Fruit fly (Drosophila melanogaster): ENCODE results near the gene Cnx14D.

Cnx14D gene

dm6 chrX:16547390-16547789 lies 22.2 kb upstream of the Cnx14D start, which contains the start of gene CG9902 (continued):
- TF ChIP-seq HLH4C (GFP tag; IDR thresholded peaks at IDR 0.05; ENCODE audit: partially characterized antibody) = peak; percentile 80
- TF ChIP-seq CG17912 (GFP tag; optimal IDR thresholded peaks at IDR 0.05) = peak; percentile 17
- peak; percentile 78 for TF ChIP-seq CG16813 (GFP tag; IDR thresholded peaks at IDR 0.05; ENCODE audit: partially characterized antibody)
- TF ChIP-seq trem (tag; optimal IDR thresholded peaks at IDR 0.05) = peak; percentile 75
- TF ChIP-seq MESR4 (GFP tag; optimal IDR thresholded peaks at IDR 0.05) = peak; percentile 40
- peak; percentile 65 for TF ChIP-seq gfzf (GFP tag; optimal IDR thresholded peaks at IDR 0.05)
- no peak for TF ChIP-seq Optix (GFP tag; IDR thresholded peaks at IDR 0.05)
- TF ChIP-seq so (GFP tag; IDR thresholded peaks at IDR 0.05) = no peak
- TF ChIP-seq br (optimal IDR thresholded peaks at IDR 0.05) = no peak
- peak; percentile 24 for TF ChIP-seq CG13624 (GFP tag; optimal IDR thresholded peaks at IDR 0.05)
- TF ChIP-seq Opbp (GFP tag; IDR thresholded peaks at IDR 0.05; ENCODE audit: partially characterized antibody) = peak; percentile 81
- no peak for TF ChIP-seq CG17802 (tag; optimal IDR thresholded peaks at IDR 0.05)
- TF ChIP-seq pzg (GFP tag; optimal IDR thresholded peaks at IDR 0.05) = peak; percentile 96
- peak; percentile 60 for TF ChIP-seq CG3847 (GFP tag; IDR thresholded peaks at IDR 0.05)
- peak in 1 of 2 experiments; percentile 1 for TF ChIP-seq dpn (GFP tag; optimal IDR thresholded peaks at IDR 0.05)
- no peak for TF ChIP-seq CG4820 (GFP tag; optimal IDR thresholded peaks at IDR 0.05)
- peak; percentile 79 for TF ChIP-seq inv (GFP tag; IDR thresholded peaks at IDR 0.05; ENCODE audit: partially characterized antibody)
- TF ChIP-seq Dref (GFP tag; IDR thresholded peaks at IDR 0.05) = peak; percentile 97
- TF ChIP-seq Antp (GFP tag; optimal IDR thresholded peaks at IDR 0.05) = no peak
- no peak for TF ChIP-seq Tbp (GFP tag; optimal IDR thresholded peaks at IDR 0.05)
- no peak for TF ChIP-seq CG10979 (tag; optimal IDR thresholded peaks at IDR 0.05)
- TF ChIP-seq da (GFP tag; optimal IDR thresholded peaks at IDR 0.05) = no peak
- peak; percentile 75 for TF ChIP-seq nerfin-2 (GFP tag; IDR thresholded peaks at IDR 0.05; ENCODE audit: partially characterized antibody)
- no peak for TF ChIP-seq oc (tag; optimal IDR thresholded peaks at IDR 0.05)
- peak; percentile 24; the same call in 1 of the 2 replicates for TF ChIP-seq Rfx (GFP tag; IDR thresholded peaks at IDR 0.05)
- TF ChIP-seq CG31388 (GFP tag; optimal IDR thresholded peaks at IDR 0.05) = no peak
- no peak for TF ChIP-seq hkb (optimal IDR thresholded peaks at IDR 0.05)
- TF ChIP-seq hkb (GFP tag; IDR thresholded peaks at IDR 0.05) = no peak
- TF ChIP-seq Hmr (GFP tag; optimal IDR thresholded peaks at IDR 0.05) = peak; percentile 74
- TF ChIP-seq sd (tag; optimal IDR thresholded peaks at IDR 0.05) = no peak
- no peak for TF ChIP-seq ranshi (GFP tag; IDR thresholded peaks at IDR 0.05)
- TF ChIP-seq CG17568 (GFP tag; optimal IDR thresholded peaks at IDR 0.05) = no peak
- TF ChIP-seq CG18011 (GFP tag; optimal IDR thresholded peaks at IDR 0.05) = no peak
- TF ChIP-seq Lhr (GFP tag; optimal IDR thresholded peaks at IDR 0.05) = peak; percentile 83
- TF ChIP-seq CG13424 (tag; optimal IDR thresholded peaks at IDR 0.05) = no peak
- peak; percentile 55 for TF ChIP-seq phol (tag; optimal IDR thresholded peaks at IDR 0.05)
- no peak for TF ChIP-seq CG32772 (GFP tag; IDR thresholded peaks at IDR 0.05)
- TF ChIP-seq sim (GFP tag; IDR thresholded peaks at IDR 0.05) = no peak
- TF ChIP-seq ato (GFP tag; IDR thresholded peaks at IDR 0.05; ENCODE audit: partially characterized antibody) = peak; percentile 59; the same call in 1 of the 2 replicates
- no peak for TF ChIP-seq ro (GFP tag; IDR thresholded peaks at IDR 0.05)
- no peak for TF ChIP-seq kni (GFP tag; optimal IDR thresholded peaks at IDR 0.05)
- no peak for TF ChIP-seq cwo (GFP tag; optimal IDR thresholded peaks at IDR 0.05)
- no peak for TF ChIP-seq BtbVII (GFP tag; optimal IDR thresholded peaks at IDR 0.05)
- no peak for TF ChIP-seq CG8089 (GFP tag; optimal IDR thresholded peaks at IDR 0.05)
- TF ChIP-seq CG31365 (tag; optimal IDR thresholded peaks at IDR 0.05) = peak; percentile 54
- TF ChIP-seq CG42726 (GFP tag; IDR thresholded peaks at IDR 0.05; ENCODE audit: partially characterized antibody) = peak; percentile 61
- no peak for TF ChIP-seq lmd (GFP tag; IDR thresholded peaks at IDR 0.05)
- peak; percentile 18 for TF ChIP-seq CG9609 (GFP tag; optimal IDR thresholded peaks at IDR 0.05)
- TF ChIP-seq CG6689 (GFP tag; IDR thresholded peaks at IDR 0.05) = no peak
- no peak for TF ChIP-seq ap (GFP tag; IDR thresholded peaks at IDR 0.05)
- TF ChIP-seq Med (GFP tag) = peak; percentile 86
